Fruit fly (Drosophila melanogaster): Measurements from ENCODE around the gene AIMP2.

Gene AIMP2

dm6 chr3L:15535800-15536225, 47.6 kb upstream of the AIMP2 start:
- no peak for TF ChIP-seq Rel (GFP tag; optimal IDR thresholded peaks at IDR 0.05)
- TF ChIP-seq Rel (tag; optimal IDR thresholded peaks at IDR 0.05), result peak; percentile 77
- TF ChIP-seq dl (GFP tag; optimal IDR thresholded peaks at IDR 0.05; ENCODE audit: insufficient read depth in 1 of 2, partially characterized antibody in 2 of 2), result peak in 1 of 2 experiments; percentile 51
- TF ChIP-seq h (GFP tag; optimal IDR thresholded peaks at IDR 0.05), result no peak
- TF ChIP-seq CG32264 (GFP tag; optimal IDR thresholded peaks at IDR 0.05), result no peak
- TF ChIP-seq jim (GFP tag; optimal IDR thresholded peaks at IDR 0.05), result no peak
- TF ChIP-seq N (GFP tag; optimal IDR thresholded peaks at IDR 0.05), result peak; percentile 44
- TF ChIP-seq OdsH (GFP tag; optimal IDR thresholded peaks at IDR 0.05), result no peak
- TF ChIP-seq Myc (optimal IDR thresholded peaks at IDR 0.05), result no peak
- TF ChIP-seq woc (GFP tag; optimal IDR thresholded peaks at IDR 0.05), result peak; percentile 20

- no peak for TF ChIP-seq Rel (GFP tag; optimal IDR thresholded peaks at IDR 0.05)
- no peak for TF ChIP-seq Rel (tag; optimal IDR thresholded peaks at IDR 0.05)
- no peak for TF ChIP-seq foxo (GFP tag; optimal IDR thresholded peaks at IDR 0.05)
- no peak for TF ChIP-seq Abd-B (GFP tag; optimal IDR thresholded peaks at IDR 0.05)
- no peak for TF ChIP-seq dmrt93B (GFP tag; optimal IDR thresholded peaks at IDR 0.05)
- no peak for TF ChIP-seq tai (GFP tag; optimal IDR thresholded peaks at IDR 0.05)
- no peak for TF ChIP-seq Vsx2 (GFP tag; optimal IDR thresholded peaks at IDR 0.05; ENCODE audit: partially characterized antibody)
- TF ChIP-seq pan (optimal IDR thresholded peaks at IDR 0.05), result no peak
- no peak for TF ChIP-seq CG9705 (GFP tag; optimal IDR thresholded peaks at IDR 0.05)
- no peak for TF ChIP-seq Mio (GFP tag; optimal IDR thresholded peaks at IDR 0.05)
- no peak for TF ChIP-seq lola (GFP tag; optimal IDR thresholded peaks at IDR 0.05)
- no peak for TF ChIP-seq sv (GFP tag; optimal IDR thresholded peaks at IDR 0.05)
Observed at dm6 chr3L:15536550-15536949, 46.9 kb upstream of the AIMP2 start.

dm6 chr3L:15537916-15538581, 45.4 kb upstream of the AIMP2 start:
- TF ChIP-seq N (GFP tag; optimal IDR thresholded peaks at IDR 0.05) (no peak), lola (GFP tag; optimal IDR thresholded peaks at IDR 0.05) (no peak), Rel (GFP tag; optimal IDR thresholded peaks at IDR 0.05) (no peak), Rel (tag; optimal IDR thresholded peaks at IDR 0.05) (peak; percentile 25), Dif (GFP tag; optimal IDR thresholded peaks at IDR 0.05; ENCODE audit: partially characterized antibody) (no peak), psq (GFP tag; optimal IDR thresholded peaks at IDR 0.05) (peak; percentile 44), Dfd (GFP tag; optimal IDR thresholded peaks at IDR 0.05) (no peak), sv (GFP tag; optimal IDR thresholded peaks at IDR 0.05) (peak; percentile 10), h (GFP tag; optimal IDR thresholded peaks at IDR 0.05) (peak; percentile 68), fru (GFP tag; optimal IDR thresholded peaks at IDR 0.05) (peak; percentile 66), foxo (GFP tag; optimal IDR thresholded peaks at IDR 0.05) (peak in 1 of 2 experiments; percentile 56), ey (GFP tag; optimal IDR thresholded peaks at IDR 0.05) (peak; percentile 53), Hnf4 (GFP tag; optimal IDR thresholded peaks at IDR 0.05) (peak; percentile 14), Sp1 (GFP tag; optimal IDR thresholded peaks at IDR 0.05) (peak; percentile 24), br (GFP tag; optimal IDR thresholded peaks at IDR 0.05) (peak; percentile 24), Hr83 (GFP tag; optimal IDR thresholded peaks at IDR 0.05; ENCODE audit: poor library complexity, severe bottlenecking) (no peak), brk (GFP tag; optimal IDR thresholded peaks at IDR 0.05) (peak; percentile 36), rgr (GFP tag; optimal IDR thresholded peaks at IDR 0.05) (peak; percentile 53), OdsH (GFP tag; optimal IDR thresholded peaks at IDR 0.05) (peak; percentile 46)

dm6 chr3L:15538582-15539490, 44.6 kb upstream of the AIMP2 start:
- TF ChIP-seq Abd-B (GFP tag; optimal IDR thresholded peaks at IDR 0.05), result no peak
- no peak for TF ChIP-seq Rel (GFP tag; optimal IDR thresholded peaks at IDR 0.05)
- TF ChIP-seq Rel (tag; optimal IDR thresholded peaks at IDR 0.05), result peak; percentile 95
